Worm (Caenorhabditis elegans): ENCODE results near the gene C43F9.4.

ce11 chrIV:10576050-10576449 lies 12.9 kb downstream of the C43F9.4 start, which contains the start of gene efn-2:
- no peak for TF ChIP-seq F13C5.2 (tag; optimal IDR thresholded peaks at IDR 0.05)
- TF ChIP-seq ama-1 (optimal IDR thresholded peaks at IDR 0.05), result no peak
- TF ChIP-seq scrt-1 (GFP tag; IDR thresholded peaks at IDR 0.05), result no peak
- no peak for TF ChIP-seq aly-1 (tag; optimal IDR thresholded peaks at IDR 0.05)
- no peak for TF ChIP-seq ceh-36 (tag; optimal IDR thresholded peaks at IDR 0.05)
- TF ChIP-seq ets-7 (tag; optimal IDR thresholded peaks at IDR 0.05), result no peak
- no peak for TF ChIP-seq hmbx-1 (tag; optimal IDR thresholded peaks at IDR 0.05)

Data from whole organism, early embryonic.